Fruit fly (Drosophila melanogaster) whole organism, adult: ENCODE measurements around the gene CG33669.

Source experiments
- CG33017 ChIP-seq: fragments of 200-800 bp; sonication (Bioruptor generic); optimal IDR thresholded peaks from 2 replicates; lab custom pipeline; 2018; ENCODE audit warnings: missing biosample characterization, mild to moderate bottlenecking, missing genetic modification characterization, moderate library complexity
- CG7045 ChIP-seq: fragments of 200-800 bp; sonication (Bioruptor generic); optimal IDR thresholded peaks from 2 replicates; lab custom pipeline; 2017; ENCODE audit warnings: missing biosample characterization, mild to moderate bottlenecking, missing genetic modification characterization
- Crg-1 ChIP-seq: fragments of 200-800 bp; sonication (Bioruptor generic); optimal IDR thresholded peaks from 2 replicates; lab custom pipeline; 2016; ENCODE audit warnings: missing biosample characterization, missing genetic modification characterization
- cnc ChIP-seq, 2 experiments: fragments of >200 bp; optimal IDR thresholded peaks; 2 replicates each; lab custom pipeline; 2017
- kay ChIP-seq: fragments of 200-800 bp; sonication (Bioruptor generic); peaks from one replicate; lab custom pipeline; 2016; ENCODE audit warnings: missing biosample characterization, missing genetic modification characterization, borderline replicate concordance
- pad ChIP-seq: fragments of 200-800 bp; sonication (Bioruptor generic); optimal IDR thresholded peaks from 3 replicates; lab custom pipeline; 2017; ENCODE audit warnings: missing biosample characterization, missing genetic modification characterization, mild to moderate bottlenecking, moderate library complexity, missing genetic modification reagents

dm6 chrX:6439495-6439894 lies 39.6 kb upstream of the CG33669 start:
- TF ChIP-seq CG33017 (tag; lab: Kevin White, UChicago) (no peak), Crg-1 (GFP tag; lab: Kevin White, UChicago) (no peak), kay (GFP tag; lab: Kevin White, UChicago) (no peak), CG7045 (GFP tag; lab: Kevin White, UChicago) (no peak), pad (GFP tag; lab: Kevin White, UChicago) (no peak), cnc (optimal IDR thresholded peaks at IDR 0.05; lab: Kevin White, UChicago) (no peak)
